Fruit fly (Drosophila melanogaster) whole organism, embryonic: Measurements from ENCODE around the gene ATPsyngamma.

ENCODE experiments used
- CG17612 ChIP-seq: fragments of 200-800 bp; sonication (Bioruptor generic); IDR thresholded peaks from 2 replicates; pipeline ENCODE4 v1.3.6; 2022; ENCODE audit warnings: missing biosample characterization, missing genetic modification characterization
- CG33557 ChIP-seq: fragments of 200-800 bp; sonication (Bioruptor generic); optimal IDR thresholded peaks from 2 replicates; lab custom pipeline; 2019; ENCODE audit warnings: missing biosample characterization, mild to moderate bottlenecking, missing genetic modification characterization, moderate library complexity
- Nf-YC ChIP-seq: fragments of 200-800 bp; optimal IDR thresholded peaks from 3 replicates; lab custom pipeline; 2019; ENCODE audit warnings: missing biosample characterization, mild to moderate bottlenecking, missing genetic modification characterization, moderate library complexity
- cato ChIP-seq: fragments of 200-800 bp; sonication (Bioruptor generic); optimal IDR thresholded peaks from 2 replicates; lab custom pipeline; 2016; ENCODE audit warnings: missing biosample characterization, missing genetic modification characterization, borderline replicate concordance

DNA sequence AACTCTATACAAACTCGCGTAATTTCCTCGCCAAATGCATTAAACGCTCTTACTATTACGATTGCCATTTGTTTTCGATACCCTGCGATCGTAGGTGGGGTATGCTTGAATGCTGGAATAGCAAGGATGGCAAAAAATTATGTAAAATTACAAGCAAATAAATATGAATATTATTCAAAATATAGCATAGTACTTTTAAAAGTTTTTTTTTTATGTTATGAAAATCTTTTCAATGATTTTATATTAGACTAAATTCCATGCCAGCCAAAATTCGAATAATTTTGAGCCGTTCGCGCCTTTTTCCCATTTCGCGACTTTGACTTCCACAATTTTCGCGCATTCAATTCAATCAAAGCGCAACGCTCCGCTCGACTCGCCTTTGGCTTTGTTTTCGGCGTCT lies 7.2 kb upstream of the ATPsyngamma start:
- TF ChIP-seq Nf-YC (tag; lab: Kevin White, UChicago) (no peak), cato (GFP tag; lab: Kevin White, UChicago) (no peak), CG33557 (no peak), CG17612 (GFP tag; lab: Robert Waterston, UW) (no peak)
